Worm (Caenorhabditis elegans) whole organism, L2 larva: Measurements from ENCODE around the gene gly-5.

Source experiments
- alr-1 ChIP-seq: fragments of 150-350 bp; optimal IDR thresholded peaks from 2 replicates; lab custom pipeline; 2014; ENCODE audit warnings: missing biosample characterization, missing genetic modification characterization
- elt-1 ChIP-seq: fragments of 150-350 bp; optimal IDR thresholded peaks from 2 replicates; lab custom pipeline; 2014; ENCODE audit warnings: missing biosample characterization, missing genetic modification characterization
- lin-13 ChIP-seq: fragments of 150-350 bp; optimal IDR thresholded peaks from 2 replicates; lab custom pipeline; 2014; ENCODE audit warnings: missing biosample characterization, missing genetic modification reagents, missing genetic modification characterization
- mbf-1 ChIP-seq: sonication (generic microtip); optimal IDR thresholded peaks from 2 replicates; lab custom pipeline; 2017; ENCODE audit warnings: missing biosample characterization, missing genetic modification characterization
- mdl-1 ChIP-seq, 2 experiments: fragments of 150-350 bp in 1 of 2; sonication (generic microtip) in 1 of 2; optimal IDR thresholded peaks; 2 replicates each; lab custom pipeline; 2017; ENCODE audit warnings: missing biosample characterization in 2 of 2, missing genetic modification characterization in 2 of 2
- nhr-77 ChIP-seq: fragments of 150-350 bp; optimal IDR thresholded peaks from 2 replicates; lab custom pipeline; 2014; ENCODE audit warnings: missing biosample characterization, missing genetic modification characterization
- sem-4 ChIP-seq: fragments of 150-350 bp; optimal IDR thresholded peaks from 2 replicates; lab custom pipeline; 2014; ENCODE audit warnings: missing biosample characterization, missing genetic modification reagents, missing genetic modification characterization
- skn-1 ChIP-seq: sonication (generic microtip); optimal IDR thresholded peaks from 2 replicates; lab custom pipeline; 2017; ENCODE audit warnings: missing biosample characterization, missing genetic modification characterization
- sma-9 ChIP-seq, 2 experiments: fragments of 150-350 bp in 1 of 2; sonication (generic microtip) in 1 of 2; optimal IDR thresholded peaks; 2 replicates each; lab custom pipeline; 2014 to 2016; ENCODE audit warnings: missing genetic modification characterization in 2 of 2, mild to moderate bottlenecking in 1 of 2, missing biosample characterization in 1 of 2, missing compliant biosample characterization in 1 of 2, missing genetic modification reagents in 1 of 2, moderate library complexity in 1 of 2
- ztf-11 ChIP-seq: sonication (generic microtip); optimal IDR thresholded peaks from 2 replicates; lab custom pipeline; 2017; ENCODE audit warnings: missing biosample characterization, missing genetic modification characterization

DNA sequence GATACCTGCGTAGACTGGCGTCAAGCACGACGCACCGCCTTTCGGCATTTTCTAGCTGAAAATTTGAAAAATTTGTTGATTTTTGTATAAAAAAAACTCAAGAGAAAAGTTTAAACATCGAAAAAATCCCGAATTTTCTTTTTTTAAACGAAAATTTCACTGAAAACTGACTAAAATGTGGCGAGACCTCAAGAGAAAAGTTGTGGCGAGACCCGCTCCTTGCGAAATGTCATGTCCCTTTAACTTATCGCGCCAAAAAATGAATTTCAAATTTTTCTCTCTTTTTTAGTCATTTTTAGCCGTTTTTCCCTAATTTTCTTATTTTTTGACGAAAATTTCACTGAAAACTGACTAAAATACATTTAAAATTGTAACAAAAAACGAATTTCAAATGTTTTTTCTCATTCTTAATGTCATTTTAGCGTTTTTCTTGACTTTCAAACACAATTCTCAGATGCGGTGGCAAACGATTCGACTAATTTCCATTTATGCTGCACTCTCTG, 17.7 kb upstream of the gly-5 start, which contains the start of the genes snpc-1.2 and Y39E4B.5:
- TF ChIP-seq mbf-1 (no peak), skn-1 (tag; lab: Kevin White, UChicago) (no peak), sem-4 (tag; lab: Kevin White, UChicago) (no peak), nhr-77 (tag; lab: Kevin White, UChicago) (no peak), elt-1 (tag; lab: Kevin White, UChicago) (no peak), mdl-1 (tag; optimal IDR thresholded peaks at IDR 0.05; lab: Kevin White, UChicago) (no peak), sma-9 (GFP tag; optimal IDR thresholded peaks at IDR 0.05; lab: Kevin White, UChicago) (no peak), sma-9 (tag; optimal IDR thresholded peaks at IDR 0.05; lab: Kevin White, UChicago) (no peak), ztf-11 (tag; lab: Kevin White, UChicago) (no peak), lin-13 (GFP tag; lab: Kevin White, UChicago) (no peak), alr-1 (tag; lab: Kevin White, UChicago) (no peak)
